Worm (Caenorhabditis elegans): ENCODE measurements around the gene T26C11.4.
A peak's percentile ranks its signal among the peaks of the same experiment; 100 is the strongest.

Gene T26C11.4

ce11 chrX:1858616-1859015 is 13.3 kb upstream of the T26C11.4 start:
- TF ChIP-seq hmbx-1 (tag; optimal IDR thresholded peaks at IDR 0.05) (no peak), aly-1 (tag; optimal IDR thresholded peaks at IDR 0.05) (peak; percentile 86), tbx-11 (GFP tag; IDR thresholded peaks at IDR 0.05) (peak; percentile 88), flt-1 (GFP tag; IDR thresholded peaks at IDR 0.05) (peak; percentile 89), ceh-36 (tag; optimal IDR thresholded peaks at IDR 0.05) (peak; percentile 73), sea-1 (GFP tag; conservative IDR thresholded peaks at IDR 0.05) (peak; percentile 91), ama-1 (optimal IDR thresholded peaks at IDR 0.05) (no peak), tra-4 (tag; optimal IDR thresholded peaks at IDR 0.05) (peak; percentile 59), pes-1 (GFP tag; IDR thresholded peaks at IDR 0.05) (peak; percentile 91), B0310.2 (tag; optimal IDR thresholded peaks at IDR 0.05) (peak; percentile 63), hmg-4 (GFP tag; optimal IDR thresholded peaks at IDR 0.05) (peak; percentile 88), ceh-13 (GFP tag; optimal IDR thresholded peaks at IDR 0.05) (peak; percentile 73), hnd-1 (tag; optimal IDR thresholded peaks at IDR 0.05) (peak; percentile 57), scrt-1 (GFP tag; IDR thresholded peaks at IDR 0.05) (peak; percentile 90), ets-7 (tag; optimal IDR thresholded peaks at IDR 0.05) (peak; percentile 79), F13C5.2 (tag; optimal IDR thresholded peaks at IDR 0.05) (peak; percentile 87), tbx-37 (GFP tag; conservative IDR thresholded peaks at IDR 0.05) (peak; percentile 85)

- no peak for TF ChIP-seq ceh-13 (GFP tag; optimal IDR thresholded peaks at IDR 0.05)
- no peak for TF ChIP-seq ama-1 (optimal IDR thresholded peaks at IDR 0.05)
- no peak for TF ChIP-seq tbx-11 (GFP tag; IDR thresholded peaks at IDR 0.05)
- TF ChIP-seq hmg-4 (GFP tag; optimal IDR thresholded peaks at IDR 0.05): no peak
- TF ChIP-seq hmbx-1 (tag; optimal IDR thresholded peaks at IDR 0.05): no peak
Observed at ce11 chrX:1857777-1858176, 12.4 kb upstream of the T26C11.4 start.

- TF ChIP-seq ceh-13 (GFP tag; optimal IDR thresholded peaks at IDR 0.05) (no peak), ama-1 (optimal IDR thresholded peaks at IDR 0.05) (no peak), pes-1 (GFP tag; IDR thresholded peaks at IDR 0.05) (no peak), hnd-1 (tag; optimal IDR thresholded peaks at IDR 0.05) (no peak), hmbx-1 (tag; optimal IDR thresholded peaks at IDR 0.05) (no peak), ceh-36 (tag; optimal IDR thresholded peaks at IDR 0.05) (peak; percentile 29), scrt-1 (GFP tag; IDR thresholded peaks at IDR 0.05) (no peak), hmg-4 (GFP tag; optimal IDR thresholded peaks at IDR 0.05) (peak; percentile 76), F13C5.2 (tag; optimal IDR thresholded peaks at IDR 0.05) (peak; percentile 33), B0310.2 (tag; optimal IDR thresholded peaks at IDR 0.05) (no peak), tbx-37 (GFP tag; conservative IDR thresholded peaks at IDR 0.05) (no peak), aly-1 (tag; optimal IDR thresholded peaks at IDR 0.05) (peak; percentile 41), tra-4 (tag; optimal IDR thresholded peaks at IDR 0.05) (no peak), sea-1 (GFP tag; conservative IDR thresholded peaks at IDR 0.05) (no peak; the same call in 1 of the 2 replicates), flt-1 (GFP tag; IDR thresholded peaks at IDR 0.05) (0 out of 2 replicates have a peak, but pooled peaks have one; percentile 10)
Observed at ce11 chrX:1856160-1856559, 10.8 kb upstream of the T26C11.4 start, which contains the start of gene ceh-39. Gene ceh-39 (minus strand): TSS chrX:1856172.

- no peak for TF ChIP-seq F13C5.2 (tag; optimal IDR thresholded peaks at IDR 0.05)
- TF ChIP-seq pes-1 (GFP tag; IDR thresholded peaks at IDR 0.05): 0 out of 2 replicates have a peak, but pooled peaks have one; percentile 7
Observed at ce11 chrX:1853596-1853995, 8.2 kb upstream of the T26C11.4 start, which contains the start of gene T26C11.9. Gene T26C11.9 (minus strand): TSS chrX:1853849.

- no peak for TF ChIP-seq flt-1 (GFP tag; IDR thresholded peaks at IDR 0.05)
- no peak for TF ChIP-seq aly-1 (tag; optimal IDR thresholded peaks at IDR 0.05)
- no peak for TF ChIP-seq hmbx-1 (tag; optimal IDR thresholded peaks at IDR 0.05)
- no peak for TF ChIP-seq tbx-11 (GFP tag; IDR thresholded peaks at IDR 0.05)
- no peak for TF ChIP-seq tra-4 (tag; optimal IDR thresholded peaks at IDR 0.05)
- TF ChIP-seq scrt-1 (GFP tag; IDR thresholded peaks at IDR 0.05): no peak
- no peak for TF ChIP-seq hnd-1 (tag; optimal IDR thresholded peaks at IDR 0.05)
- no peak for TF ChIP-seq tbx-37 (GFP tag; conservative IDR thresholded peaks at IDR 0.05)
- no peak for TF ChIP-seq B0310.2 (tag; optimal IDR thresholded peaks at IDR 0.05)
- no peak for TF ChIP-seq ets-7 (tag; optimal IDR thresholded peaks at IDR 0.05)
- TF ChIP-seq F13C5.2 (tag; optimal IDR thresholded peaks at IDR 0.05): no peak
Observed at ce11 chrX:1852636-1853035, 7.3 kb upstream of the T26C11.4 start, which contains the start of gene ceh-21. Gene ceh-21 (minus strand): TSS chrX:1852736.

- TF ChIP-seq sea-1 (GFP tag; conservative IDR thresholded peaks at IDR 0.05) (no peak), B0310.2 (tag; optimal IDR thresholded peaks at IDR 0.05) (no peak), tra-4 (tag; optimal IDR thresholded peaks at IDR 0.05) (no peak), ceh-36 (tag; optimal IDR thresholded peaks at IDR 0.05) (peak; percentile 79), ets-7 (tag; optimal IDR thresholded peaks at IDR 0.05) (no peak), pes-1 (GFP tag; IDR thresholded peaks at IDR 0.05) (peak; percentile 31; the same call in 1 of the 2 replicates), aly-1 (tag; optimal IDR thresholded peaks at IDR 0.05) (no peak), flt-1 (GFP tag; IDR thresholded peaks at IDR 0.05) (no peak), ama-1 (optimal IDR thresholded peaks at IDR 0.05) (no peak), tbx-37 (GFP tag; conservative IDR thresholded peaks at IDR 0.05) (no peak), hmbx-1 (tag; optimal IDR thresholded peaks at IDR 0.05) (no peak), hmg-4 (GFP tag; optimal IDR thresholded peaks at IDR 0.05) (no peak)
Observed at ce11 chrX:1850525-1850924, 5.2 kb upstream of the T26C11.4 start.

- TF ChIP-seq ets-7 (tag; optimal IDR thresholded peaks at IDR 0.05) (no peak), F13C5.2 (tag; optimal IDR thresholded peaks at IDR 0.05) (no peak), aly-1 (tag; optimal IDR thresholded peaks at IDR 0.05) (no peak), sea-1 (GFP tag; conservative IDR thresholded peaks at IDR 0.05) (no peak), tra-4 (tag; optimal IDR thresholded peaks at IDR 0.05) (no peak), B0310.2 (tag; optimal IDR thresholded peaks at IDR 0.05) (no peak), hnd-1 (tag; optimal IDR thresholded peaks at IDR 0.05) (no peak), hmg-4 (GFP tag; optimal IDR thresholded peaks at IDR 0.05) (no peak), tbx-37 (GFP tag; conservative IDR thresholded peaks at IDR 0.05) (no peak), ama-1 (optimal IDR thresholded peaks at IDR 0.05) (no peak), ceh-36 (tag; optimal IDR thresholded peaks at IDR 0.05) (no peak), hmbx-1 (tag; optimal IDR thresholded peaks at IDR 0.05) (no peak), pes-1 (GFP tag; IDR thresholded peaks at IDR 0.05) (no peak), scrt-1 (GFP tag; IDR thresholded peaks at IDR 0.05) (no peak)
Observed at ce11 chrX:1848575-1848974, 3.2 kb upstream of the T26C11.4 start, which contains the start of gene ceh-41. Gene ceh-41 (minus strand): TSS chrX:1848675.
